Worm (Caenorhabditis elegans): ENCODE measurements around the gene C45H4.14.

Gene C45H4.14

ce11 chrV:2179214-2179613 lies 20.0 kb upstream of the C45H4.14 start, which contains the start of gene cyp-33C1:
Gene cyp-33C1 (plus strand): TSS chrV:2179514.
- TF ChIP-seq efl-1 (optimal IDR thresholded peaks at IDR 0.05) (no peak), efl-1 (GFP tag; optimal IDR thresholded peaks at IDR 0.05 in 1 of 2) (no peak), elt-2 (tag; optimal IDR thresholded peaks at IDR 0.05) (no peak), unc-86 (tag; optimal IDR thresholded peaks at IDR 0.05) (no peak), ets-5 (GFP tag; IDR thresholded peaks at IDR 0.05) (no peak), nhr-11 (tag; optimal IDR thresholded peaks at IDR 0.05) (no peak), lsy-2 (tag; optimal IDR thresholded peaks at IDR 0.05) (no peak), nhr-28 (tag; optimal IDR thresholded peaks at IDR 0.05) (no peak), swsn-7 (tag; optimal IDR thresholded peaks at IDR 0.05) (no peak), hpl-2 (GFP tag; optimal IDR thresholded peaks at IDR 0.05) (no peak), fkh-4 (tag; optimal IDR thresholded peaks at IDR 0.05; ENCODE audit: borderline replicate concordance) (no peak), grh-1 (GFP tag; IDR thresholded peaks at IDR 0.05) (no peak), lin-13 (GFP tag; optimal IDR thresholded peaks at IDR 0.05) (no peak)

ce11 chrV:2177307-2177764 lies 18.1 kb upstream of the C45H4.14 start, which contains the start of gene srbc-17:
Gene srbc-17 (plus strand): TSS chrV:2177714.
- TF ChIP-seq alr-1 (tag; optimal IDR thresholded peaks at IDR 0.05; ENCODE audit: borderline replicate concordance) (no peak), skn-1 (tag; optimal IDR thresholded peaks at IDR 0.05) (no peak), aha-1 (tag; optimal IDR thresholded peaks at IDR 0.05) (no peak), grh-1 (GFP tag; IDR thresholded peaks at IDR 0.05) (no peak), ets-5 (GFP tag; IDR thresholded peaks at IDR 0.05) (no peak), Y116A8C.19 (tag; optimal IDR thresholded peaks at IDR 0.05; ENCODE audit: borderline replicate concordance) (no peak), tbx-2 (tag; optimal IDR thresholded peaks at IDR 0.05) (no peak), lin-39 (tag; optimal IDR thresholded peaks at IDR 0.05) (no peak), nhr-84 (tag; optimal IDR thresholded peaks at IDR 0.05) (no peak), sptf-1 (tag; optimal IDR thresholded peaks at IDR 0.05) (no peak)

- no peak for TF ChIP-seq alr-1 (tag; optimal IDR thresholded peaks at IDR 0.05; ENCODE audit: borderline replicate concordance)
- no peak for TF ChIP-seq vab-15 (tag; optimal IDR thresholded peaks at IDR 0.05)
- no peak for TF ChIP-seq ceh-90 (tag; optimal IDR thresholded peaks at IDR 0.05)
- no peak for TF ChIP-seq mef-2 (tag; optimal IDR thresholded peaks at IDR 0.05)
- TF ChIP-seq egl-27 (tag; optimal IDR thresholded peaks at IDR 0.05), result no peak
- no peak for TF ChIP-seq fkh-4 (tag; optimal IDR thresholded peaks at IDR 0.05; ENCODE audit: borderline replicate concordance)
- TF ChIP-seq C04F5.9 (tag; optimal IDR thresholded peaks at IDR 0.05), result no peak
- no peak for TF ChIP-seq egl-13 (tag; optimal IDR thresholded peaks at IDR 0.05)
- no peak for TF ChIP-seq grh-1 (GFP tag; IDR thresholded peaks at IDR 0.05)
- TF ChIP-seq blmp-1 (tag; optimal IDR thresholded peaks at IDR 0.05), result no peak
- TF ChIP-seq hlh-4 (tag; optimal IDR thresholded peaks at IDR 0.05), result no peak
- TF ChIP-seq fkh-10 (GFP tag; optimal IDR thresholded peaks at IDR 0.05), result no peak
Observed at ce11 chrV:2175242-2175641, 16.0 kb upstream of the C45H4.14 start, which contains the start of gene C45H4.18. Gene C45H4.18 (plus strand): TSS chrV:2175542.

ce11 chrV:2174465-2174864 lies 15.2 kb upstream of the C45H4.14 start:
- TF ChIP-seq dpl-1 (GFP tag; optimal IDR thresholded peaks at IDR 0.05) (no peak), efl-1 (optimal IDR thresholded peaks at IDR 0.05) (no peak), efl-1 (GFP tag; optimal IDR thresholded peaks at IDR 0.05 in 1 of 2) (peak; percentile 19 to 92), zag-1 (tag; optimal IDR thresholded peaks at IDR 0.05) (no peak), unc-130 (tag; optimal IDR thresholded peaks at IDR 0.05) (no peak), elt-3 (tag; optimal IDR thresholded peaks at IDR 0.05) (no peak), C16A3.4 (tag; optimal IDR thresholded peaks at IDR 0.05) (no peak), unc-98 (GFP tag; IDR thresholded peaks at IDR 0.05) (no peak), egl-13 (tag; optimal IDR thresholded peaks at IDR 0.05) (no peak)

- TF ChIP-seq mef-2 (tag; optimal IDR thresholded peaks at IDR 0.05), result no peak
- TF ChIP-seq pag-3 (tag; optimal IDR thresholded peaks at IDR 0.05; ENCODE audit: borderline replicate concordance, insufficient read depth), result no peak
- TF ChIP-seq irx-1 (tag; optimal IDR thresholded peaks at IDR 0.05), result no peak
- TF ChIP-seq egl-27 (tag; optimal IDR thresholded peaks at IDR 0.05), result no peak
- no peak for TF ChIP-seq tbx-2 (tag; optimal IDR thresholded peaks at IDR 0.05)
Observed at ce11 chrV:2166679-2167078, 7.4 kb upstream of the C45H4.14 start, which contains the start of gene srbc-19. Gene srbc-19 (minus strand): TSS chrV:2166779.
